Worm (Caenorhabditis elegans): Measurements from ENCODE around the gene Y57A10C.1.

DNA sequence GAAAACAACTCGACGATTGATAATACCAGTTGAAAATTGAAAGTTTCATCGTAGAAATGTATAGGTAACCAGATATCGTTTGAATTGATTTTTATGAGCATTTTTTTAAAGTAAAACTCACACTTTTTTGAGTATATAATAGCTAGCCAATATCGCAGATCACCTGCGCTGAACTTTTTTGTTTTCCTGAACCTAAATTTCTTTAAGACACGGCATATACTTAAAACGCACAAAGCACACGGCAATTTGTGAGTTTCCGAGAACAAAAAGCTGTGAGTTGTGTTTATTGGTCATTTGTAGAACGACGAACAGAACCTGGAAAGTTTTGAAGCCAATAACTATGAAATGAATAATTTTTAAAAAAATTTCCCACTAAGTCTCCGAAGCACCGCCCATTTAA is 10.5 kb downstream of the Y57A10C.1 start, which contains the start of gene sre-29:
- TF ChIP-seq nhr-25 (tag; optimal IDR thresholded peaks at IDR 0.05) (no peak), egl-27 (tag; optimal IDR thresholded peaks at IDR 0.05) (no peak), nhr-21 (tag; optimal IDR thresholded peaks at IDR 0.05) (no peak), skn-1 (tag; optimal IDR thresholded peaks at IDR 0.05) (no peak)

Data from whole organism, L2 larva.